Fruit fly (Drosophila melanogaster) whole organism, wandering third instar larva: ENCODE data around the gene orb.

ENCODE experiments used
- CG9705 ChIP-seq: fragments of 200-800 bp; sonication (Bioruptor generic); optimal IDR thresholded peaks from 2 replicates; lab custom pipeline; 2018; ENCODE audit warnings: missing biosample characterization, mild to moderate bottlenecking, missing genetic modification characterization
- CrebA ChIP-seq: fragments of 200-800 bp; sonication (Bioruptor generic); optimal IDR thresholded peaks from 2 replicates; lab custom pipeline; 2016; ENCODE audit warnings: missing biosample characterization, mild to moderate bottlenecking, missing genetic modification characterization, borderline replicate concordance
- Dfd ChIP-seq: fragments of >200 bp; optimal IDR thresholded peaks from 2 replicates; lab custom pipeline; 2017; ENCODE audit warnings: missing biosample characterization, missing genetic modification characterization
- Dif ChIP-seq: fragments of 200-275, 200-300 bp; sonication (Bioruptor generic); optimal IDR thresholded peaks from 2 replicates; lab custom pipeline; 2018; ENCODE audit warnings: missing biosample characterization, missing genetic modification characterization; ENCODE audit not compliant: partially characterized antibody
- Hr78 ChIP-seq: fragments of >200 bp; optimal IDR thresholded peaks from 2 replicates; lab custom pipeline; 2017; ENCODE audit warnings: missing biosample characterization, missing genetic modification characterization
- Hr83 ChIP-seq: fragments of 200-300 bp; sonication (Bioruptor generic); optimal IDR thresholded peaks from 2 replicates; lab custom pipeline; 2016; ENCODE audit warnings: missing biosample characterization, mild to moderate bottlenecking, missing genetic modification characterization, moderate library complexity; ENCODE audit not compliant: poor library complexity, severe bottlenecking
- Jra ChIP-seq: sonication (Bioruptor generic); optimal IDR thresholded peaks from 2 replicates; lab custom pipeline; 2016; ENCODE audit warnings: missing biosample characterization, missing genetic modification characterization
- dsf ChIP-seq: sonication (Bioruptor generic); optimal IDR thresholded peaks from 2 replicates; lab custom pipeline; 2016; ENCODE audit warnings: missing biosample characterization, missing genetic modification characterization, borderline replicate concordance
- ey ChIP-seq: fragments of 200-800 bp; sonication (Bioruptor generic); optimal IDR thresholded peaks from 2 replicates; lab custom pipeline; 2016; ENCODE audit warnings: missing biosample characterization, missing genetic modification characterization
- foxo ChIP-seq, 2 experiments: fragments of 200-800 bp; sonication (Bioruptor generic); optimal IDR thresholded peaks; 2 replicates in 1 of 2; 3 replicates in 1 of 2; lab custom pipeline; 2016 to 2017; ENCODE audit warnings: missing biosample characterization in 2 of 2, missing genetic modification characterization in 2 of 2
- lola ChIP-seq: fragments of >200 bp; optimal IDR thresholded peaks from 2 replicates; lab custom pipeline; 2017; ENCODE audit warnings: missing biosample characterization, missing genetic modification characterization
- pan ChIP-seq: fragments of >200 bp; optimal IDR thresholded peaks from 2 replicates; lab custom pipeline; 2017
- psq ChIP-seq: fragments of 200-800 bp; sonication (Bioruptor generic); optimal IDR thresholded peaks from 3 replicates; lab custom pipeline; 2017; ENCODE audit warnings: missing biosample characterization, mild to moderate bottlenecking, missing genetic modification characterization, moderate library complexity
- sage ChIP-seq: fragments of 200-800 bp; sonication (Bioruptor generic); optimal IDR thresholded peaks from 2 replicates; lab custom pipeline; 2016; ENCODE audit warnings: missing biosample characterization, mild to moderate bottlenecking, missing genetic modification characterization

- TF ChIP-seq foxo (GFP tag; optimal IDR thresholded peaks at IDR 0.05; lab: Kevin White, UChicago) (peak in 1 of 2 experiments; percentile 81), pan (no peak), psq (GFP tag; lab: Kevin White, UChicago) (peak; percentile 86), Dfd (GFP tag; lab: Kevin White, UChicago) (no peak), dsf (peak; percentile 19), Jra (GFP tag; lab: Kevin White, UChicago) (no peak), Hr83 (GFP tag; lab: Kevin White, UChicago) (peak; percentile 47), ey (GFP tag; lab: Kevin White, UChicago) (peak; percentile 58), CrebA (GFP tag; lab: Kevin White, UChicago) (no peak), sage (peak; percentile 27), Dif (GFP tag; lab: Kevin White, UChicago) (no peak), CG9705 (no peak), lola (no peak), Hr78 (GFP tag; lab: Kevin White, UChicago) (no peak)
Observed at dm6 chr3R:23257986-23258427, 22.6 kb downstream of the orb start, which contains the start of the genes wda and Pex11c.
